Worm (Caenorhabditis elegans): ENCODE data around the gene gpla-1.

Gene gpla-1

DNA sequence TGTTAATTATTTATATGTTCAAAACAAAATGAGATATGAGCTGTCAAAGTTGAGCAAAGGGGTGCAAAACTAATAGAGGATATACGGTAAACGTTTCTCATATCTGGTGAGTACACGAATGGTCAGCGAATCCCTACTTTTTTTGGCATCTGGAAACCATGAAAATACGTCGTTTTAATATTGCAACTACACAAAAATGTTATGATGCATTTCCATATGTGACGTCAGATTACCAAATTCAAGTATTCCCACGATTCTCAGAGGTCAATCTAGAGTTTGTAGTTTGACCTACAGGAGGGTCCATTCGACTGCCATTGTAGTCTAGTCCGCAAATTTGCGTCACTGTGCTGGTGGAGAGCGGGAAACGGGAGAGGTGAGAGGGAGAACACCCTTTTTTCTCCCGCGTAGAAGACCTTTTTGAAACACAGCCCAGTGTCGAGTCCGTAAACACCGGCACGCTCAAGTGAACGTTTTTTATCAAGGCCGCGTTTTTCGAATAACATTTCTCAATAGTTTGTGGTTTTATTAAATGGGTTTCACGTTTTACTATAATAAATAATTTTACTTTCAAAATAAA is 41.2 kb downstream of the gpla-1 start:
- TF ChIP-seq ZK546.5 (tag; optimal IDR thresholded peaks at IDR 0.05) (no peak), elt-3 (tag; optimal IDR thresholded peaks at IDR 0.05) (no peak), lin-39 (tag; optimal IDR thresholded peaks at IDR 0.05) (no peak), lin-13 (GFP tag; optimal IDR thresholded peaks at IDR 0.05) (no peak), unc-39 (tag; optimal IDR thresholded peaks at IDR 0.05) (no peak), ceh-16 (tag; optimal IDR thresholded peaks at IDR 0.05) (no peak), gmeb-1 (tag; optimal IDR thresholded peaks at IDR 0.05) (peak; percentile 54), ztf-11 (tag; optimal IDR thresholded peaks at IDR 0.05) (no peak), ceh-82 (tag; optimal IDR thresholded peaks at IDR 0.05) (no peak), nhr-23 (tag; optimal IDR thresholded peaks at IDR 0.05) (no peak), nhr-6 (tag; optimal IDR thresholded peaks at IDR 0.05) (no peak), C34F6.9 (tag; optimal IDR thresholded peaks at IDR 0.05) (peak; percentile 5), crh-2 (tag; optimal IDR thresholded peaks at IDR 0.05) (peak; percentile 39), blmp-1 (tag; optimal IDR thresholded peaks at IDR 0.05; ENCODE audit: insufficient read depth) (no peak), nhr-12 (tag; optimal IDR thresholded peaks at IDR 0.05) (no peak), F13H6.1 (tag; optimal IDR thresholded peaks at IDR 0.05) (no peak), nhr-129 (tag; optimal IDR thresholded peaks at IDR 0.05) (peak; percentile 53), lin-11 (tag; optimal IDR thresholded peaks at IDR 0.05) (no peak), lsy-2 (tag; optimal IDR thresholded peaks at IDR 0.05) (peak in 1 of 2 experiments; percentile 25), mbf-1 (tag; optimal IDR thresholded peaks at IDR 0.05) (no peak), nhr-21 (tag; optimal IDR thresholded peaks at IDR 0.05) (no peak), unc-62 (GFP tag; optimal IDR thresholded peaks at IDR 0.05) (no peak), alr-1 (tag; optimal IDR thresholded peaks at IDR 0.05) (no peak), peb-1 (tag; optimal IDR thresholded peaks at IDR 0.05) (no peak), mdl-1 (tag; optimal IDR thresholded peaks at IDR 0.05) (no peak), ztf-1 (GFP tag; conservative IDR thresholded peaks at IDR 0.05) (no peak), skn-1 (tag; optimal IDR thresholded peaks at IDR 0.05) (no peak), ama-1 (optimal IDR thresholded peaks at IDR 0.05) (no peak), zag-1 (tag; optimal IDR thresholded peaks at IDR 0.05) (no peak), aly-2 (tag; optimal IDR thresholded peaks at IDR 0.05) (no peak), unc-55 (GFP tag; optimal IDR thresholded peaks at IDR 0.05) (no peak), nhr-11 (tag; optimal IDR thresholded peaks at IDR 0.05) (no peak), dmd-4 (tag; optimal IDR thresholded peaks at IDR 0.05) (no peak), fos-1 (tag; optimal IDR thresholded peaks at IDR 0.05) (peak; percentile 44), R02D3.7 (tag; optimal IDR thresholded peaks at IDR 0.05) (no peak), nhr-10 (tag; optimal IDR thresholded peaks at IDR 0.05) (no peak), nhr-77 (tag; optimal IDR thresholded peaks at IDR 0.05) (no peak), sma-9 (GFP tag; optimal IDR thresholded peaks at IDR 0.05) (peak; percentile 12), sma-9 (tag; optimal IDR thresholded peaks at IDR 0.05) (no peak), egl-27 (tag; optimal IDR thresholded peaks at IDR 0.05) (no peak), sma-3 (GFP tag; optimal IDR thresholded peaks at IDR 0.05) (no peak), ztf-4 (tag; optimal IDR thresholded peaks at IDR 0.05) (no peak), nhr-237 (tag; optimal IDR thresholded peaks at IDR 0.05) (no peak), snpc-4 (tag; optimal IDR thresholded peaks at IDR 0.05) (no peak), mab-5 (tag; optimal IDR thresholded peaks at IDR 0.05) (no peak), sem-4 (tag; optimal IDR thresholded peaks at IDR 0.05) (no peak), nhr-25 (tag; optimal IDR thresholded peaks at IDR 0.05) (peak; percentile 55)

DNA sequence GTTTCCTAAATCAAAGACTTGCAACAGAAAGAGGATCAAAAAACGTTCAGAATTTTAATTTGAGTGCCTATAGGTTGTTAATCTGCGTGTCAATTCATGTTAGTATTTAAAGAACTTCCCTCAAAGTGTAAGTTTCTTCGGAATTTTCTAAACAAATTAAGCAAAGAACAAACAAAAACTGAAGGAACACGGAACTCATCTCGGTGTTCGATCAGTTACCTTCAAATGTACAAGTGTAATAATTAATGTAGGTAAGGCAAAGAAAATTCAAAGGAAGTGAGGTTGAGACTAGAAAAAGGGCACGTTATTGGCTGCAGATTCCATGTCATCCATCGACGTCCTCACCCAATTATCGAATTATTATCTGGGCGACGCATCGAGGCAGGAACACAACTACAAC is 43.6 kb downstream of the gpla-1 start, which contains the start of gene K12G11.6:
Gene K12G11.6, plus strand, starts transcription at position 357 of the 400 bp plus-strand sequence.
- TF ChIP-seq unc-62 (GFP tag; optimal IDR thresholded peaks at IDR 0.05), result no peak
- TF ChIP-seq ztf-11 (tag; optimal IDR thresholded peaks at IDR 0.05), result no peak
- TF ChIP-seq C34F6.9 (tag; optimal IDR thresholded peaks at IDR 0.05), result no peak
- no peak for TF ChIP-seq ceh-82 (tag; optimal IDR thresholded peaks at IDR 0.05)
- TF ChIP-seq ztf-1 (GFP tag; conservative IDR thresholded peaks at IDR 0.05), result no peak
- TF ChIP-seq lin-11 (tag; optimal IDR thresholded peaks at IDR 0.05), result no peak
- TF ChIP-seq nhr-11 (tag; optimal IDR thresholded peaks at IDR 0.05), result no peak
- no peak for TF ChIP-seq lin-13 (GFP tag; optimal IDR thresholded peaks at IDR 0.05)
- TF ChIP-seq mab-5 (tag; optimal IDR thresholded peaks at IDR 0.05), result no peak
- no peak for TF ChIP-seq gmeb-1 (tag; optimal IDR thresholded peaks at IDR 0.05)
- TF ChIP-seq elt-3 (tag; optimal IDR thresholded peaks at IDR 0.05), result no peak
- TF ChIP-seq R02D3.7 (tag; optimal IDR thresholded peaks at IDR 0.05), result no peak
- TF ChIP-seq nhr-10 (tag; optimal IDR thresholded peaks at IDR 0.05), result no peak
- TF ChIP-seq nhr-129 (tag; optimal IDR thresholded peaks at IDR 0.05), result no peak
- no peak for TF ChIP-seq mdl-1 (tag; optimal IDR thresholded peaks at IDR 0.05)
- TF ChIP-seq elt-1 (tag; optimal IDR thresholded peaks at IDR 0.05), result no peak
- no peak for TF ChIP-seq crh-2 (tag; optimal IDR thresholded peaks at IDR 0.05)

Measured in whole organism, L2 larva.